Fruit fly (Drosophila melanogaster): Measurements from ENCODE around the gene GstD8.

- TF ChIP-seq pan (optimal IDR thresholded peaks at IDR 0.05) = no peak
- no peak for TF ChIP-seq psq (optimal IDR thresholded peaks at IDR 0.05)
- TF ChIP-seq CG8478 (optimal IDR thresholded peaks at IDR 0.05) = no peak
These were observed 34.8 kb upstream of the GstD8 start for dm6 chr3R:12344914-12345549.
